Worm (Caenorhabditis elegans): ENCODE measurements around the gene oac-56.
A peak's percentile ranks its signal among the peaks of the same experiment; 100 is the strongest.

Gene oac-56

DNA sequence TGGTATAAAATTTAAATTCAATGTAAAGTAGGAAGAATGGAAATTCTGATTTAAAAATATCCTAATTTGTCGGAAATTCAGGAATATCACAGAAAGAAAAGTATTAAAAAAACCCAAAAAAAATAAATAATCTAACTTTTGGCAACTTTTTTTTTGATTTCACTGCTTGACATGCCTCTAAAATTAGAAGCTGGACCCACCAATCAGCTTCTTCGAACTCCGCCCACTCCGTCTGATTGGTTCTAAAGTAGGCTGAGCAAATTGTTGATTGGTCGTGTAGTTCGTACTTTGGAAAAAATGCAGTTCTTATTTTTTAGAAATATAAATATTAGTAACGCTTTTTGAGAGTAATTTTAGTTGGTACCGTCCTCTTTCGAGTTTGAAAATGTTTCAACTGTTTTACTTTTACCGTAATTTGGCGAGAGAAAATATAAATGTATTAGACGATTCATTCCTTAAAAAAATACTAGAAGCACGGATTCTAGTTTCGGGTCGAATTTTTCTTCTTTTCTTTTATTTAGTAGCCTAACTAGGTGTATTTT, 15.4 kb upstream of the oac-56 start:
- TF ChIP-seq egl-27 (tag; optimal IDR thresholded peaks at IDR 0.05) (no peak), zag-1 (tag; optimal IDR thresholded peaks at IDR 0.05) (no peak), nhr-21 (tag; optimal IDR thresholded peaks at IDR 0.05) (no peak), nhr-25 (tag; optimal IDR thresholded peaks at IDR 0.05) (no peak), elt-3 (tag; optimal IDR thresholded peaks at IDR 0.05) (no peak), blmp-1 (tag; optimal IDR thresholded peaks at IDR 0.05; ENCODE audit: insufficient read depth) (no peak), nhr-77 (tag; optimal IDR thresholded peaks at IDR 0.05) (no peak), mbf-1 (tag; optimal IDR thresholded peaks at IDR 0.05) (no peak), R02D3.7 (tag; optimal IDR thresholded peaks at IDR 0.05) (no peak), nhr-23 (tag; optimal IDR thresholded peaks at IDR 0.05) (no peak), sem-4 (tag; optimal IDR thresholded peaks at IDR 0.05) (no peak)

DNA sequence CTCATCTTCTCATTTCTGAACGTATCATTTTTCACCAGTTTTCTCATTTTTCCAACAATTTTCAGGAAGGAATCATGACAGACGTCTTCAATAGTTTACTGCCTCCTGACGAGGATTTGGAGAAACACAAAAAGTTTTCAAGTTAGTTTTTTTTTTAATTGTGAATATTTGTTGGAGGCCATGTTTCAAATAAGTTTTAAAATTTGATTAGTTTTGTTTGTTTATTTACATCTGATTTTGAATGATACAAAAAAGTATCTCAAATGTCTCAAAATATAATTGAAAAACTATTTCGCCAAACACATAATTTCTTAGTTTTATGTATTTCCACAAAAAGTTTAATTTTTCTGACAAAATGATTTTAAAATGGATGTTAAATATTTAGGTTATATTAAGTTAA, 10.6 kb upstream of the oac-56 start, which contains the start of gene ssu-2:
ssu-2 (plus strand) TSS at position 59 of the 400 bp plus-strand sequence.
- TF ChIP-seq nhr-237 (tag; optimal IDR thresholded peaks at IDR 0.05) (no peak), sma-3 (GFP tag; optimal IDR thresholded peaks at IDR 0.05) (no peak), sma-9 (GFP tag; optimal IDR thresholded peaks at IDR 0.05) (no peak), sma-9 (tag; optimal IDR thresholded peaks at IDR 0.05) (no peak), ztf-1 (GFP tag; conservative IDR thresholded peaks at IDR 0.05) (no peak), mab-5 (tag; optimal IDR thresholded peaks at IDR 0.05) (no peak), crh-2 (tag; optimal IDR thresholded peaks at IDR 0.05) (no peak), skn-1 (tag; optimal IDR thresholded peaks at IDR 0.05) (no peak), nhr-21 (tag; optimal IDR thresholded peaks at IDR 0.05) (no peak)

DNA sequence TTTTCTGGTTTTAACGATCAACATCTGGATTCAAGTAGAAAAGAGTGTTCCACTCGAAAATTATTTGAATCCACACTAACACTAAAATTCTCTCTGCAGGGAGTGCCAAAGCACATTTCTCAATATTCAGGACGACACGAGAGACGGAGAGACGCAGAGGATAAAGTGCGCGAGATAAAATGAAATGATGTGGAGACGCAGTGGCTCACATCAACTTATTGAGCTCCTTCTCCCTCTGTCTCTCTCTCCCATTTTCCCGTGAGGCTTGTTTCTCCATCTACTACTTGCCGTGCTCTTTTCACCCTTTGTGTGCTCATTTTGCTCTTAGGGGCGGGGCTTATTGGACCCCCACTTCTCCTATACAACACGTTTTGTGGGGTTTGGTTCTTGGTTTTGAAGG, 5.6 kb upstream of the oac-56 start:
- peak; percentile 85 for TF ChIP-seq unc-55 (GFP tag; optimal IDR thresholded peaks at IDR 0.05)
- no peak for TF ChIP-seq lin-39 (tag; optimal IDR thresholded peaks at IDR 0.05)
- peak; percentile 9 for TF ChIP-seq crh-2 (tag; optimal IDR thresholded peaks at IDR 0.05)
- no peak for TF ChIP-seq elt-3 (tag; optimal IDR thresholded peaks at IDR 0.05)
- TF ChIP-seq ceh-16 (tag; optimal IDR thresholded peaks at IDR 0.05), result no peak
- no peak for TF ChIP-seq nhr-77 (tag; optimal IDR thresholded peaks at IDR 0.05)
- peak; percentile 77 for TF ChIP-seq C34F6.9 (tag; optimal IDR thresholded peaks at IDR 0.05)
- TF ChIP-seq lsy-2 (tag; optimal IDR thresholded peaks at IDR 0.05), result no peak
- TF ChIP-seq aly-2 (tag; optimal IDR thresholded peaks at IDR 0.05), result no peak
- peak; percentile 26 for TF ChIP-seq snpc-4 (tag; optimal IDR thresholded peaks at IDR 0.05)
- peak; percentile 96 for TF ChIP-seq nhr-129 (tag; optimal IDR thresholded peaks at IDR 0.05)
- peak; percentile 51 for TF ChIP-seq mab-5 (tag; optimal IDR thresholded peaks at IDR 0.05)
- TF ChIP-seq nhr-237 (tag; optimal IDR thresholded peaks at IDR 0.05), result no peak
- no peak for TF ChIP-seq unc-62 (GFP tag; optimal IDR thresholded peaks at IDR 0.05)
- peak; percentile 5 for TF ChIP-seq sem-4 (tag; optimal IDR thresholded peaks at IDR 0.05)
- peak; percentile 16 for TF ChIP-seq lin-13 (GFP tag; optimal IDR thresholded peaks at IDR 0.05)
- TF ChIP-seq fos-1 (tag; optimal IDR thresholded peaks at IDR 0.05), result no peak
- peak; percentile 8 for TF ChIP-seq nhr-6 (tag; optimal IDR thresholded peaks at IDR 0.05)
- TF ChIP-seq nhr-25 (tag; optimal IDR thresholded peaks at IDR 0.05), result no peak
- TF ChIP-seq mdl-1 (tag; optimal IDR thresholded peaks at IDR 0.05), result peak in 1 of 2 experiments; percentile 2
- peak; percentile 37 for TF ChIP-seq zag-1 (tag; optimal IDR thresholded peaks at IDR 0.05)
- no peak for TF ChIP-seq sma-9 (GFP tag; optimal IDR thresholded peaks at IDR 0.05)
- TF ChIP-seq sma-9 (tag; optimal IDR thresholded peaks at IDR 0.05), result no peak
- no peak for TF ChIP-seq mbf-1 (tag; optimal IDR thresholded peaks at IDR 0.05)
- TF ChIP-seq ceh-82 (tag; optimal IDR thresholded peaks at IDR 0.05), result no peak
- no peak for TF ChIP-seq skn-1 (tag; optimal IDR thresholded peaks at IDR 0.05)
- no peak for TF ChIP-seq nhr-23 (tag; optimal IDR thresholded peaks at IDR 0.05)
- no peak for TF ChIP-seq nhr-10 (tag; optimal IDR thresholded peaks at IDR 0.05)
- TF ChIP-seq dmd-4 (tag; optimal IDR thresholded peaks at IDR 0.05), result no peak
- peak; percentile 62 for TF ChIP-seq F13H6.1 (tag; optimal IDR thresholded peaks at IDR 0.05)
- no peak for TF ChIP-seq unc-39 (tag; optimal IDR thresholded peaks at IDR 0.05)
- no peak for TF ChIP-seq nhr-21 (tag; optimal IDR thresholded peaks at IDR 0.05)
- TF ChIP-seq ztf-1 (GFP tag; conservative IDR thresholded peaks at IDR 0.05), result no peak
- TF ChIP-seq ztf-4 (tag; optimal IDR thresholded peaks at IDR 0.05), result no peak
- no peak for TF ChIP-seq egl-27 (tag; optimal IDR thresholded peaks at IDR 0.05)
- no peak for TF ChIP-seq Y55F3AM.14 (GFP tag; optimal IDR thresholded peaks at IDR 0.05)
- peak; percentile 47 for TF ChIP-seq lin-11 (tag; optimal IDR thresholded peaks at IDR 0.05)
- no peak for TF ChIP-seq sma-3 (GFP tag; optimal IDR thresholded peaks at IDR 0.05)

All from whole organism, L2 larva.